Fruit fly (Drosophila melanogaster) whole organism, embryonic: ENCODE measurements around the gene ksr.

Experiments used
- Asciz ChIP-seq: fragments of 200-800 bp; sonication (Bioruptor generic); optimal IDR thresholded peaks from 2 replicates; lab custom pipeline; 2017; ENCODE audit warnings: missing biosample characterization, mild to moderate bottlenecking, missing genetic modification characterization, missing genetic modification reagents
- Atf3 ChIP-seq: fragments of 200-800 bp; sonication (Bioruptor generic); optimal IDR thresholded peaks from 3 replicates; lab custom pipeline; 2016; ENCODE audit warnings: missing biosample characterization, missing genetic modification characterization
- CG10366 ChIP-seq: fragments of 200-800 bp; sonication (Bioruptor generic); IDR thresholded peaks from 2 replicates; pipeline ENCODE4 v1.3.6; 2022; ENCODE audit warnings: missing biosample characterization, missing genetic modification characterization
- CG11398 ChIP-seq: fragments of 200-800 bp; sonication (Bioruptor generic); optimal IDR thresholded peaks from 2 replicates; lab custom pipeline; 2016; ENCODE audit warnings: missing biosample characterization, missing genetic modification characterization
- CG12391 ChIP-seq: fragments of 200-800 bp; sonication (Bioruptor generic); optimal IDR thresholded peaks from 3 replicates; lab custom pipeline; 2018; ENCODE audit warnings: missing biosample characterization, mild to moderate bottlenecking, missing genetic modification characterization, moderate library complexity
- CG17328 ChIP-seq: fragments of 200-800 bp; sonication (Bioruptor generic); IDR thresholded peaks from 2 replicates; pipeline ENCODE4 v1.3.6; 2022; ENCODE audit warnings: missing biosample characterization, missing genetic modification characterization
- CG17802 ChIP-seq: fragments of 200-800 bp; sonication (Bioruptor generic); optimal IDR thresholded peaks from 2 replicates; lab custom pipeline; 2018; ENCODE audit warnings: missing biosample characterization, mild to moderate bottlenecking, missing genetic modification characterization, moderate library complexity
- CG30431 ChIP-seq: fragments of 200-800 bp; sonication (Bioruptor generic); optimal IDR thresholded peaks from 2 replicates; lab custom pipeline; 2017; ENCODE audit warnings: missing biosample characterization, missing genetic modification characterization
- CG7271 ChIP-seq: fragments of 200-800 bp; sonication (Bioruptor generic); optimal IDR thresholded peaks from 2 replicates; lab custom pipeline; 2018; ENCODE audit warnings: missing biosample characterization, mild to moderate bottlenecking, missing genetic modification characterization, moderate library complexity
- CG8924 ChIP-seq: fragments of 200-800 bp; optimal IDR thresholded peaks from 3 replicates; lab custom pipeline; 2019; ENCODE audit warnings: missing biosample characterization, mild to moderate bottlenecking, missing genetic modification characterization, moderate library complexity
- Dek ChIP-seq: fragments of 200-800 bp; sonication (Bioruptor generic); optimal IDR thresholded peaks from 3 replicates; lab custom pipeline; 2019; ENCODE audit warnings: missing biosample characterization, mild to moderate bottlenecking, missing genetic modification characterization, moderate library complexity
- Dfd ChIP-seq, 2 experiments: fragments of >200 bp; optimal IDR thresholded peaks; 2 replicates each; lab custom pipeline; 2017; ENCODE audit warnings: missing biosample characterization in 2 of 2, missing genetic modification characterization in 2 of 2
- Dll ChIP-seq: fragments of 200-800 bp; sonication (Bioruptor generic); IDR thresholded peaks from 4 replicates; pipeline ENCODE4 v1.3.6; 2022; ENCODE audit warnings: missing biosample characterization, missing genetic modification characterization; ENCODE audit not compliant: partially characterized antibody
- Elba2 ChIP-seq: fragments of 200-800 bp; sonication (Bioruptor generic); optimal IDR thresholded peaks from 3 replicates; lab custom pipeline; 2016; ENCODE audit warnings: missing biosample characterization, missing genetic modification characterization
- Fer3 ChIP-seq: fragments of 200-800 bp; sonication (Bioruptor generic); optimal IDR thresholded peaks from 2 replicates; lab custom pipeline; 2018; ENCODE audit warnings: missing biosample characterization, mild to moderate bottlenecking, missing genetic modification characterization, moderate library complexity
- H2.0 ChIP-seq: fragments of 200-800 bp; sonication (Bioruptor generic); IDR thresholded peaks from 2 replicates; pipeline ENCODE4 v1.3.6; 2022; ENCODE audit warnings: missing biosample characterization, missing genetic modification characterization
- HLH3B ChIP-seq: fragments of 200-800 bp; sonication (Bioruptor generic); IDR thresholded peaks from 2 replicates; pipeline ENCODE4 v1.3.6; 2022; ENCODE audit warnings: missing biosample characterization, missing genetic modification characterization
- Med ChIP-seq: fragments of 200-800 bp; sonication (Bioruptor generic); peaks from one replicate; lab custom pipeline; 2016; ENCODE audit warnings: missing biosample characterization, missing genetic modification characterization, mild to moderate bottlenecking, inconsistent platforms, moderate library complexity
- Optix ChIP-seq: fragments of 200-800 bp; sonication (Bioruptor generic); IDR thresholded peaks from 3 replicates; pipeline ENCODE4 v1.3.6; 2022; ENCODE audit warnings: missing biosample characterization, missing genetic modification characterization
- Rx ChIP-seq: fragments of 200-800 bp; sonication (Bioruptor generic); IDR thresholded peaks from 2 replicates; pipeline ENCODE4 v1.3.6; 2022; ENCODE audit warnings: missing biosample characterization, missing genetic modification characterization
- Scr ChIP-seq: fragments of 200-800 bp; sonication (Bioruptor generic); IDR thresholded peaks from 2 replicates; pipeline ENCODE4 v1.3.6; 2022; ENCODE audit warnings: missing biosample characterization, missing genetic modification characterization; ENCODE audit not compliant: partially characterized antibody
- Sry-β ChIP-seq: fragments of 200-800 bp; sonication (Bioruptor generic); optimal IDR thresholded peaks from 2 replicates; lab custom pipeline; 2018; ENCODE audit warnings: missing biosample characterization, mild to moderate bottlenecking, missing genetic modification characterization, moderate library complexity
- Sry-δ ChIP-seq: fragments of 200-800 bp; sonication (Bioruptor generic); optimal IDR thresholded peaks from 2 replicates; lab custom pipeline; 2016; ENCODE audit warnings: missing biosample characterization, missing genetic modification characterization
- Stat92E ChIP-seq, 3 experiments: fragments of >200 bp in 2 of 3; fragments of 200-800 bp in 1 of 3; sonication (Bioruptor generic) in 1 of 3; optimal IDR thresholded peaks; 2 replicates each; lab custom pipeline; 2017 to 2019; ENCODE audit warnings: missing biosample characterization in 3 of 3, missing genetic modification characterization in 3 of 3, mild to moderate bottlenecking in 1 of 3, moderate library complexity in 1 of 3
- Xrp1 ChIP-seq: fragments of 200-800 bp; sonication (Bioruptor generic); IDR thresholded peaks from 2 replicates; pipeline ENCODE4 v1.3.6; 2022; ENCODE audit warnings: missing biosample characterization, missing genetic modification characterization
- al ChIP-seq: fragments of 200-800 bp; sonication (Bioruptor generic); IDR thresholded peaks from 2 replicates; pipeline ENCODE4 v1.3.6; 2022; ENCODE audit warnings: missing biosample characterization, missing genetic modification characterization
- ato ChIP-seq: fragments of 200-800 bp; sonication (Bioruptor generic); IDR thresholded peaks from 2 replicates; pipeline ENCODE4 v1.3.6; 2022; ENCODE audit warnings: missing biosample characterization, missing genetic modification characterization; ENCODE audit not compliant: partially characterized antibody
- bigmax ChIP-seq: fragments of 200-800 bp; sonication (Bioruptor generic); optimal IDR thresholded peaks from 2 replicates; lab custom pipeline; 2018; ENCODE audit warnings: missing biosample characterization, mild to moderate bottlenecking, missing genetic modification characterization
- cas ChIP-seq: fragments of 200-800 bp; sonication (Bioruptor generic); IDR thresholded peaks from 2 replicates; pipeline ENCODE4 v1.3.6; 2022; ENCODE audit warnings: missing biosample characterization, missing genetic modification characterization
- cato ChIP-seq: fragments of 200-800 bp; sonication (Bioruptor generic); optimal IDR thresholded peaks from 2 replicates; lab custom pipeline; 2016; ENCODE audit warnings: missing biosample characterization, missing genetic modification characterization, borderline replicate concordance
- cg ChIP-seq: fragments of 200-800 bp; sonication (Bioruptor generic); optimal IDR thresholded peaks from 3 replicates; lab custom pipeline; 2019; ENCODE audit warnings: missing biosample characterization, mild to moderate bottlenecking, missing genetic modification characterization, moderate library complexity
- esg ChIP-seq: fragments of 200-800 bp; sonication (Bioruptor generic); conservative IDR thresholded peaks from 2 replicates; pipeline ENCODE4 v1.3.6; 2022; ENCODE audit warnings: missing biosample characterization, missing genetic modification characterization
- fru ChIP-seq: fragments of >200 bp; optimal IDR thresholded peaks from 2 replicates; lab custom pipeline; 2017
- grau ChIP-seq: fragments of 200-800 bp; optimal IDR thresholded peaks from 3 replicates; lab custom pipeline; 2019; ENCODE audit warnings: missing biosample characterization, mild to moderate bottlenecking, missing genetic modification characterization, moderate library complexity
- her ChIP-seq: fragments of 200-800 bp; sonication (Bioruptor generic); optimal IDR thresholded peaks from 2 replicates; lab custom pipeline; 2016; ENCODE audit warnings: missing biosample characterization, missing genetic modification characterization
- hth ChIP-seq: fragments of >200 bp; optimal IDR thresholded peaks from 2 replicates; lab custom pipeline; 2017; ENCODE audit warnings: inconsistent platforms
- lola ChIP-seq, 3 experiments: fragments of >200 bp in 2 of 3; fragments of 200-800 bp in 1 of 3; sonication (Bioruptor generic) in 1 of 3; optimal IDR thresholded peaks; 2 replicates each; lab custom pipeline; 2017 to 2019; ENCODE audit warnings: missing biosample characterization in 3 of 3, missing genetic modification characterization in 3 of 3, mild to moderate bottlenecking in 1 of 3, moderate library complexity in 1 of 3
- mld ChIP-seq: fragments of 200-800 bp; sonication (Bioruptor generic); IDR thresholded peaks from 3 replicates; pipeline ENCODE4 v1.3.6; 2022; ENCODE audit warnings: missing biosample characterization, missing genetic modification characterization; ENCODE audit not compliant: partially characterized antibody
- nmo ChIP-seq: fragments of 200-800 bp; sonication (Bioruptor generic); optimal IDR thresholded peaks from 2 replicates; lab custom pipeline; 2018; ENCODE audit warnings: missing biosample characterization, mild to moderate bottlenecking, missing genetic modification characterization, moderate library complexity
- nom ChIP-seq: fragments of 200-800 bp; sonication (Bioruptor generic); optimal IDR thresholded peaks from 2 replicates; lab custom pipeline; 2017; ENCODE audit warnings: missing biosample characterization, missing genetic modification characterization, mild to moderate bottlenecking, moderate library complexity, missing genetic modification reagents
- oc ChIP-seq: fragments of 200-800 bp; sonication (Bioruptor generic); optimal IDR thresholded peaks from 2 replicates; lab custom pipeline; 2018; ENCODE audit warnings: missing biosample characterization, mild to moderate bottlenecking, missing genetic modification characterization, moderate library complexity
- org-1 ChIP-seq: fragments of 200-800 bp; sonication (Bioruptor generic); optimal IDR thresholded peaks from 2 replicates; lab custom pipeline; 2017; ENCODE audit warnings: missing biosample characterization, missing genetic modification characterization
- p53 ChIP-seq: fragments of 200-800 bp; sonication (Bioruptor generic); optimal IDR thresholded peaks from 2 replicates; lab custom pipeline; 2016; ENCODE audit warnings: missing biosample characterization, missing genetic modification characterization
- shn ChIP-seq: fragments of 200-800 bp; sonication (Bioruptor generic); optimal IDR thresholded peaks from 3 replicates; lab custom pipeline; 2016; ENCODE audit warnings: missing biosample characterization, missing genetic modification characterization
- sim ChIP-seq: fragments of 200-800 bp; sonication (Bioruptor generic); IDR thresholded peaks from 2 replicates; pipeline ENCODE4 v1.3.6; 2022; ENCODE audit warnings: missing biosample characterization, missing genetic modification characterization
- slbo ChIP-seq: fragments of 200-800 bp; sonication (Bioruptor generic); IDR thresholded peaks from 2 replicates; pipeline ENCODE4 v1.3.6; 2022; ENCODE audit warnings: missing biosample characterization, missing genetic modification characterization
- sqz ChIP-seq: fragments of 200-800 bp; sonication (Bioruptor generic); optimal IDR thresholded peaks from 3 replicates; lab custom pipeline; 2018; ENCODE audit warnings: missing biosample characterization, mild to moderate bottlenecking, missing genetic modification characterization
- sr ChIP-seq: fragments of 200-800 bp; sonication (Bioruptor generic); IDR thresholded peaks from 3 replicates; pipeline ENCODE4 v1.3.6; 2022; ENCODE audit warnings: missing biosample characterization, missing genetic modification characterization
- ssp ChIP-seq: fragments of 200-800 bp; sonication (Bioruptor generic); IDR thresholded peaks from 2 replicates; pipeline ENCODE4 v1.3.6; 2022; ENCODE audit warnings: missing biosample characterization, missing genetic modification characterization
- stwl ChIP-seq: fragments of 200-800 bp; sonication (Bioruptor generic); optimal IDR thresholded peaks from 3 replicates; lab custom pipeline; 2018; ENCODE audit warnings: missing biosample characterization, mild to moderate bottlenecking, missing genetic modification characterization, moderate library complexity
- tll ChIP-seq, 2 experiments: fragments of 200-800 bp in 1 of 2; fragments of >200 bp in 1 of 2; sonication (Bioruptor generic) in 1 of 2; optimal IDR thresholded peaks; 2 replicates each; lab custom pipeline; 2017 to 2019; ENCODE audit warnings: missing biosample characterization in 2 of 2, missing genetic modification characterization in 2 of 2, mild to moderate bottlenecking in 1 of 2, moderate library complexity in 1 of 2

The ksr gene

dm6 chr3R:5485295-5485718 is 1.6 kb upstream of the ksr start, which contains the start of gene CG31550 (continued):
- TF ChIP-seq Asciz (no peak), lola (GFP tag; optimal IDR thresholded peaks at IDR 0.05; lab: Kevin White, UChicago) (peak in 1 of 3 experiments; percentile 65), sim (GFP tag; lab: Robert Waterston, UW) (no peak), CG10366 (GFP tag; lab: Robert Waterston, UW) (peak; percentile 79), Scr (GFP tag; lab: Robert Waterston, UW) (no peak), cato (peak; percentile 19), nom (GFP tag; lab: Kevin White, UChicago) (no peak), Sry-δ (GFP tag; lab: Kevin White, UChicago) (no peak), al (GFP tag; lab: Robert Waterston, UW) (peak; percentile 79), CG30431 (no peak), mld (GFP tag; lab: Robert Waterston, UW) (no peak), Rx (peak; percentile 16; the same call in 1 of the 2 replicates), org-1 (GFP tag; lab: Kevin White, UChicago) (no peak), Dek (tag; lab: Kevin White, UChicago) (peak; percentile 63), sqz (GFP tag; lab: Kevin White, UChicago) (no peak), hth (no peak), CG17328 (GFP tag; lab: Robert Waterston, UW) (peak; percentile 67; the same call in 1 of the 2 replicates), slbo (GFP tag; lab: Robert Waterston, UW) (peak; percentile 91), HLH3B (GFP tag; lab: Robert Waterston, UW) (peak; percentile 77), fru (no peak), stwl (tag; lab: Kevin White, UChicago) (peak; percentile 85), CG12391 (tag; lab: Kevin White, UChicago) (peak; percentile 82), CG7271 (peak; percentile 38), grau (peak; percentile 78), CG8924 (tag; lab: Kevin White, UChicago) (peak; percentile 74), cg (GFP tag; lab: Kevin White, UChicago) (no peak), bigmax (GFP tag; lab: Kevin White, UChicago) (no peak), Dfd (GFP tag; optimal IDR thresholded peaks at IDR 0.05; lab: Kevin White, UChicago) (no peak), Elba2 (peak; percentile 19), sr (no peak), oc (tag; lab: Kevin White, UChicago) (peak; percentile 25), cas (GFP tag; lab: Robert Waterston, UW) (peak; percentile 57; the same call in 1 of the 2 replicates), Dll (GFP tag; lab: Robert Waterston, UW) (0 out of 4 replicates have a peak, but pooled peaks have one; percentile 44), shn (peak; percentile 45), Xrp1 (peak; percentile 84), tll (GFP tag; optimal IDR thresholded peaks at IDR 0.05; lab: Kevin White, UChicago) (no peak), her (GFP tag; lab: Kevin White, UChicago) (no peak), nmo (GFP tag; lab: Kevin White, UChicago) (peak; percentile 87), CG17802 (tag; lab: Kevin White, UChicago) (peak; percentile 37), Med (GFP tag; lab: Kevin White, UChicago) (peak; percentile 79), Atf3 (GFP tag; lab: Kevin White, UChicago) (peak; percentile 11), Fer3 (peak; percentile 74), Sry-β (GFP tag; lab: Kevin White, UChicago) (peak; percentile 42), p53 (GFP tag; lab: Kevin White, UChicago) (no peak), ato (GFP tag; lab: Robert Waterston, UW) (no peak), Optix (no peak), ssp (GFP tag; lab: Robert Waterston, UW) (peak; percentile 72), Stat92E (GFP tag; optimal IDR thresholded peaks at IDR 0.05; lab: Kevin White, UChicago) (no peak), H2.0 (GFP tag; lab: Robert Waterston, UW) (peak; percentile 74), esg (GFP tag; lab: Robert Waterston, UW) (peak; percentile 75), CG11398 (no peak)
